Worm (Caenorhabditis elegans) whole organism, L4 larva: Measurements from ENCODE around the gene K08D10.10.

ENCODE experiments used
- D1046.2 ChIP-seq: fragments of 200-800 bp; sonication (Bioruptor generic); IDR thresholded peaks from 2 replicates; pipeline ENCODE4 v1.3.6; 2022; ENCODE audit warnings: missing genetic modification characterization, missing compliant biosample characterization
- T20F7.1 ChIP-seq: fragments of 200-800 bp; sonication (Bioruptor generic); optimal IDR thresholded peaks from 2 replicates; lab custom pipeline; 2018; ENCODE audit warnings: mild to moderate bottlenecking, missing genetic modification characterization, missing compliant biosample characterization
- aha-1 ChIP-seq: fragments of 150-350 bp; peaks from one replicate; lab custom pipeline; 2014; ENCODE audit warnings: missing biosample characterization, missing genetic modification characterization
- aly-2 ChIP-seq: sonication (generic microtip); optimal IDR thresholded peaks from 2 replicates; lab custom pipeline; 2018; ENCODE audit warnings: missing biosample characterization, missing genetic modification characterization
- ama-1 ChIP-seq: fragments of 150-350 bp; optimal IDR thresholded peaks from 2 replicates; lab custom pipeline; 2014; ENCODE audit warnings: inconsistent platforms, mixed read lengths
- attf-4 ChIP-seq: sonication (generic microtip); optimal IDR thresholded peaks from 3 replicates; lab custom pipeline; 2017; ENCODE audit warnings: missing biosample characterization, missing genetic modification characterization
- ceh-82 ChIP-seq: sonication (generic microtip); optimal IDR thresholded peaks from 2 replicates; lab custom pipeline; 2017; ENCODE audit warnings: missing biosample characterization, missing genetic modification characterization
- cey-2 ChIP-seq: sonication (generic microtip); optimal IDR thresholded peaks from 3 replicates; lab custom pipeline; 2017; ENCODE audit warnings: missing genetic modification characterization, mild to moderate bottlenecking, missing compliant biosample characterization, antibody characterized with exemption, borderline replicate concordance; ENCODE audit not compliant: insufficient read depth
- daf-16 ChIP-seq, 3 experiments: sonication (generic microtip); optimal IDR thresholded peaks; 2 replicates each; lab custom pipeline; 2016 to 2017; ENCODE audit warnings: missing genetic modification characterization in 3 of 3, missing genetic modification reagents in 3 of 3, mild to moderate bottlenecking in 2 of 3, missing compliant biosample characterization in 2 of 3, missing biosample characterization in 1 of 3, moderate library complexity in 1 of 3
- daf-8 ChIP-seq: fragments of 200-800 bp; sonication (Bioruptor generic); IDR thresholded peaks from 2 replicates; pipeline ENCODE4 v1.3.6; 2022; ENCODE audit warnings: missing genetic modification characterization, missing compliant biosample characterization
- dmd-6 ChIP-seq: fragments of 200-800 bp; sonication (Bioruptor generic); IDR thresholded peaks from 2 replicates; pipeline ENCODE4 v1.3.6; 2022; ENCODE audit warnings: missing genetic modification reagents, missing genetic modification characterization, missing compliant biosample characterization
- dmd-8 ChIP-seq: fragments of 200-800 bp; sonication (Bioruptor generic); IDR thresholded peaks from 2 replicates; pipeline ENCODE4 v1.3.6; 2022; ENCODE audit warnings: missing genetic modification characterization, missing compliant biosample characterization
- dmd-9 ChIP-seq: fragments of 200-800 bp; sonication (Bioruptor generic); IDR thresholded peaks from 2 replicates; pipeline ENCODE4 v1.3.6; 2022; ENCODE audit warnings: missing genetic modification reagents, missing genetic modification characterization, missing compliant biosample characterization
- dpl-1 ChIP-seq: fragments of 150-350 bp; optimal IDR thresholded peaks from 2 replicates; lab custom pipeline; 2014; ENCODE audit warnings: missing biosample characterization, missing genetic modification reagents, missing genetic modification characterization
- duxl-1 ChIP-seq: sonication (generic microtip); optimal IDR thresholded peaks from 2 replicates; lab custom pipeline; 2016; ENCODE audit warnings: mild to moderate bottlenecking, missing genetic modification characterization, moderate library complexity, missing compliant biosample characterization; ENCODE audit not compliant: poor library complexity
- egl-27 ChIP-seq: sonication (generic microtip); optimal IDR thresholded peaks from 3 replicates; lab custom pipeline; 2017; ENCODE audit warnings: missing biosample characterization, missing genetic modification reagents, missing genetic modification characterization
- egl-43 ChIP-seq: fragments of 200-800 bp; sonication (Bioruptor generic); IDR thresholded peaks from 2 replicates; pipeline ENCODE4 v1.3.6; 2022; ENCODE audit warnings: missing genetic modification reagents, missing genetic modification characterization, missing compliant biosample characterization
- gei-8 ChIP-seq: fragments of 200-800 bp; sonication (Bioruptor generic); optimal IDR thresholded peaks from 2 replicates; lab custom pipeline; 2018; ENCODE audit warnings: mild to moderate bottlenecking, missing genetic modification characterization, missing compliant biosample characterization
- hlh-30 ChIP-seq: sonication (generic microtip); optimal IDR thresholded peaks from 2 replicates; lab custom pipeline; 2017; ENCODE audit warnings: antibody characterized with exemption, mild to moderate bottlenecking, missing genetic modification characterization, missing compliant biosample characterization; ENCODE audit not compliant: insufficient read depth
- lin-15B ChIP-seq: fragments of 150-350 bp; sonication (generic microtip); optimal IDR thresholded peaks from 3 replicates; lab custom pipeline; 2014; ENCODE audit warnings: missing biosample characterization, missing genetic modification characterization
- lin-29 ChIP-seq: fragments of 200-800 bp; sonication (Bioruptor generic); IDR thresholded peaks from 2 replicates; pipeline ENCODE4 v1.3.6; 2022; ENCODE audit warnings: missing genetic modification reagents, missing genetic modification characterization, missing compliant biosample characterization
- lir-3 ChIP-seq: sonication (generic microtip); optimal IDR thresholded peaks from 2 replicates; lab custom pipeline; 2016; ENCODE audit warnings: mild to moderate bottlenecking, missing genetic modification characterization, missing compliant biosample characterization
- madf-5 ChIP-seq, 2 experiments: fragments of 200-800 bp; sonication (Bioruptor generic); IDR thresholded peaks; 2 replicates each; pipeline ENCODE4 v1.3.6; 2022; ENCODE audit warnings: missing compliant biosample characterization in 2 of 2, missing genetic modification characterization in 2 of 2
- mdl-1 ChIP-seq, 2 experiments: fragments of 150-350 bp in 1 of 2; sonication (generic microtip) in 1 of 2; optimal IDR thresholded peaks; 2 replicates each; lab custom pipeline; 2014 to 2017; ENCODE audit warnings: missing biosample characterization in 2 of 2, missing genetic modification characterization in 2 of 2
- mxl-2 ChIP-seq: fragments of 200-800 bp; sonication (Bioruptor generic); conservative IDR thresholded peaks from 2 replicates; pipeline ENCODE4 v1.3.6; 2022; ENCODE audit warnings: missing genetic modification reagents, missing genetic modification characterization, missing compliant biosample characterization
- nhr-28 ChIP-seq: fragments of 150-350 bp; optimal IDR thresholded peaks from 2 replicates; lab custom pipeline; 2014; ENCODE audit warnings: missing biosample characterization, missing genetic modification characterization
- nhr-42 ChIP-seq: fragments of 200-800 bp; sonication (Bioruptor generic); IDR thresholded peaks from 2 replicates; pipeline ENCODE4 v1.3.6; 2022; ENCODE audit warnings: missing genetic modification characterization, missing compliant biosample characterization
- nhr-48 ChIP-seq: sonication (generic microtip); optimal IDR thresholded peaks from 2 replicates; lab custom pipeline; 2016; ENCODE audit warnings: mild to moderate bottlenecking, missing genetic modification characterization, missing compliant biosample characterization
- php-3 ChIP-seq: fragments of 200-800 bp; sonication (Bioruptor generic); IDR thresholded peaks from 2 replicates; pipeline ENCODE4 v1.3.6; 2022; ENCODE audit warnings: missing genetic modification reagents, missing genetic modification characterization, missing compliant biosample characterization
- pqm-1 ChIP-seq: sonication (generic microtip); optimal IDR thresholded peaks from 2 replicates; lab custom pipeline; 2017; ENCODE audit warnings: missing biosample characterization, missing genetic modification characterization
- saeg-2 ChIP-seq: fragments of 200-800 bp; sonication (Bioruptor generic); IDR thresholded peaks from 2 replicates; pipeline ENCODE4 v1.3.6; 2022; ENCODE audit warnings: missing genetic modification reagents, missing genetic modification characterization, missing compliant biosample characterization
- sdz-12 ChIP-seq: fragments of 200-800 bp; sonication (Bioruptor generic); optimal IDR thresholded peaks from 2 replicates; lab custom pipeline; 2018; ENCODE audit warnings: mild to moderate bottlenecking, missing genetic modification characterization, missing compliant biosample characterization
- snpc-4 ChIP-seq: fragments of 150-350 bp; optimal IDR thresholded peaks from 2 replicates; lab custom pipeline; 2014; ENCODE audit warnings: missing biosample characterization, missing genetic modification characterization
- unc-130 ChIP-seq: sonication (generic microtip); optimal IDR thresholded peaks from 2 replicates; lab custom pipeline; 2016; ENCODE audit warnings: missing genetic modification reagents, missing genetic modification characterization, missing compliant biosample characterization
- vab-7 ChIP-seq: fragments of 200-800 bp; sonication (Bioruptor generic); IDR thresholded peaks from 2 replicates; pipeline ENCODE4 v1.3.6; 2022; ENCODE audit warnings: missing genetic modification reagents, missing genetic modification characterization, missing compliant biosample characterization
- zfp-3 ChIP-seq: fragments of 200-800 bp; sonication (Bioruptor generic); conservative IDR thresholded peaks from 2 replicates; pipeline ENCODE4 v1.3.6; 2022; ENCODE audit warnings: missing genetic modification reagents, missing genetic modification characterization, missing compliant biosample characterization
- zip-11 ChIP-seq: fragments of 200-800 bp; sonication (Bioruptor generic); IDR thresholded peaks from 2 replicates; pipeline ENCODE4 v1.3.6; 2022; ENCODE audit warnings: missing genetic modification characterization, missing compliant biosample characterization

The K08D10.10 gene

DNA sequence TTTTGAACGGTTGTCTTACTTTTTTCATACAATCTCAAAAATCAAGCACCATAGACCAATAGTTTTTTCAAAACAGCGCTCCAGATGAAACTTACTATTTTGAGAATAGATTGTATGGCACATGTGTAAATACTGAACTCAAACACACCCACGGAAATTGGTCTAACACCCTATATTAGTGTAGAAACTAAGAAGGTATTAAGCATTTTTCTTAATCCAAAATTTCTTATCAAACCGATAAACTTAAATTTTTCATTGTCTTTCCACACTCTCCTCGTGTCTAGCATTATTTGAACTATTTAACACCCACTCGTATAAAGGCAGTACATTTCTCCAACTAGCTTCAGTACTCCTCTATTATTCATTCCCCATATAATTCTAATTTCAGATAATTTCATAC lies 1.9 kb upstream of the K08D10.10 start:
- peak; percentile 27 for TF ChIP-seq pqm-1 (tag; lab: Kevin White, UChicago)
- peak; percentile 16; the same call in 1 of the 2 replicates for TF ChIP-seq dmd-6
- no peak for TF ChIP-seq aha-1 (tag; lab: Kevin White, UChicago)
- TF ChIP-seq, all 104 proteins: peak for 2

DNA sequence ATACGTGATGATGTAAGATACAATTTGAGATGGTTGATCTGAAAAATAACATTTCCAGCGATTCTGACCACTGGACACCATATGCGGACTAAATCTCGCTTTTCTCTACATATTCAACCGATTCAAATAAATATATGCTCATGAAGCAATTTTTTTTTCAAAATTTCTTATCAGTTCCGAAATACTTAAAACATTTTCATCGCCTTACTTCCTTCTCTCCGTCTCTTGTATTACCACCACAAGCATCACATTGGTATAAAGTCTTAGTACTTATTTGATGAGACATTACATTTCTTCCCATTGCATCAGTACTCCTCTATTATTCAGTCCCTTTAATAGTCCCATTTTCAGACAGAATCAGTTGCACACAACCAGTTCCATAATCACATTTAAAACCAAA lies 2.6 kb downstream of the K08D10.10 start, which contains the start of gene K08D10.14:
Gene K08D10.14, plus strand, starts transcription at position 301 of the 400 bp plus-strand sequence.
- TF ChIP-seq egl-43 (GFP tag; lab: Robert Waterston, UW) (no peak), daf-16 (GFP tag; optimal IDR thresholded peaks at IDR 0.05; lab: Kevin White, UChicago) (no peak), daf-16 (tag; optimal IDR thresholded peaks at IDR 0.05; lab: Kevin White, UChicago) (no peak), T20F7.1 (GFP tag; lab: Kevin White, UChicago) (no peak), gei-8 (GFP tag; lab: Kevin White, UChicago) (no peak), nhr-42 (GFP tag; lab: Robert Waterston, UW) (no peak), lir-3 (tag; lab: Kevin White, UChicago) (no peak), nhr-28 (tag; lab: Kevin White, UChicago) (no peak), duxl-1 (no peak)

DNA sequence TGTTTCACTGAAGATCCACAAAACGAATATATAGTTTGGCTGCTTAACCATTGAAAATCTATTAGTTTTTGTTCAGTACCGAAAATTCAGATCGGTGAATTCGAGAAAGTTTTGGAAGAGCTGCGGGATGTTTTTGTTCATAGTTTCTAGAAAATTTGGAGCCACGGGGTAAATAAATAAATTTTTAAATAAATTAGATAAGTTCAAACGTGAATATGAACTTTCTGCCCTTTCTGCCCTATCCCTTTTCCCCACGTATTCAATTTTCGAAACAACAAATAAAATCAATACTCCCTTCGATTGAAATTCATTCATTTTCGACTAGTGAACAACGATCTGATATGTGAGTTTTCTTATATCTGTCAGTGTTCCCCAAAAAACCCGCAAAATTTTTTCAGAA lies 10.1 kb downstream of the K08D10.10 start, which contains the start of gene scrm-5:
Gene scrm-5, plus strand, starts transcription at position 301 of the 400 bp plus-strand sequence.
- TF ChIP-seq egl-43 (GFP tag; lab: Robert Waterston, UW) (no peak), mdl-1 (tag; optimal IDR thresholded peaks at IDR 0.05; lab: Kevin White, UChicago) (no peak), daf-8 (no peak), dmd-8 (GFP tag; lab: Robert Waterston, UW) (no peak), lin-29 (GFP tag; lab: Robert Waterston, UW) (no peak), dmd-9 (GFP tag; lab: Robert Waterston, UW) (no peak), unc-130 (no peak), aly-2 (tag; lab: Kevin White, UChicago) (no peak), hlh-30 (no peak), duxl-1 (no peak), vab-7 (GFP tag; lab: Robert Waterston, UW) (no peak), ama-1 (lab: Kevin White, UChicago) (no peak), madf-5 (GFP tag; IDR thresholded peaks at IDR 0.05; lab: Robert Waterston, UW) (no peak), saeg-2 (GFP tag; lab: Robert Waterston, UW) (no peak), sdz-12 (no peak), php-3 (GFP tag; lab: Robert Waterston, UW) (no peak)
- TF ChIP-seq, all 104 proteins: peak for 0

DNA sequence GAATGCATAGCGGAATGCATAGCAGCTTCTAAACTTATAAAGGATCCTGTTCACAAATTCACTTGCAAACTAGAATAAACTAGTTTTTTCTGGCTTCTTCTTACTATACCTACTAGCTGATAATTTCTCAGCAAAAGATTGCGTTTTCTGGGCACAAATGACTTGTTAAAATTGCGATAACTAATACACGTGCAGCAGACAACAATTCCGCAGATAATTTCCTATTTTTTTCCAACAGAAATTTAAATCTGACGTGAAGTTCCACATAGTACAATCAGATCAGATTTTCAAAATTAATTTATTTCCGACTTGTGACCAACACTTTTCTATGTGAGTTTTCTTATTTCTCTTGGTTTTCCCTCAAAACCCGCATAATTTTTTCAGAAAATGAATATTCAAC lies 12.4 kb downstream of the K08D10.10 start, which contains the start of gene scrm-8:
Gene scrm-8, plus strand, starts transcription at position 301 of the 400 bp plus-strand sequence.
- no peak for TF ChIP-seq pqm-1 (tag; lab: Kevin White, UChicago)
- TF ChIP-seq zip-11 (GFP tag; lab: Robert Waterston, UW), result no peak
- TF ChIP-seq zfp-3, result no peak
- no peak for TF ChIP-seq mxl-2 (GFP tag; lab: Robert Waterston, UW)
- TF ChIP-seq aly-2 (tag; lab: Kevin White, UChicago), result no peak
- TF ChIP-seq snpc-4 (tag; lab: Kevin White, UChicago), result no peak
- TF ChIP-seq attf-4, result no peak
- no peak for TF ChIP-seq egl-27 (tag; lab: Kevin White, UChicago)
- TF ChIP-seq ceh-82 (tag; lab: Kevin White, UChicago), result no peak
- no peak for TF ChIP-seq cey-2 (tag; lab: Kevin White, UChicago)
- TF ChIP-seq D1046.2 (GFP tag; lab: Robert Waterston, UW), result no peak
- TF ChIP-seq mdl-1 (tag; optimal IDR thresholded peaks at IDR 0.05; lab: Kevin White, UChicago), result no peak
- no peak for TF ChIP-seq dpl-1 (GFP tag; lab: Kevin White, UChicago)
- no peak for TF ChIP-seq dmd-9 (GFP tag; lab: Robert Waterston, UW)
- TF ChIP-seq T20F7.1 (GFP tag; lab: Kevin White, UChicago), result no peak
- TF ChIP-seq lin-15B, result no peak
- TF ChIP-seq lin-29 (GFP tag; lab: Robert Waterston, UW), result no peak
- TF ChIP-seq nhr-48, result no peak
